Fruit fly (Drosophila melanogaster) Kc167 (cell line): ENCODE data around the gene Hsp60D.

ENCODE experiments used
- Myc ChIP-seq: fragments of >200 bp; optimal IDR thresholded peaks from 2 replicates; lab custom pipeline; 2017; ENCODE audit warnings: missing external identifiers
- ttk ChIP-seq: sonication (Bioruptor generic); optimal IDR thresholded peaks from 2 replicates; lab custom pipeline; 2017; ENCODE audit warnings: missing external identifiers

dm6 chr2L:13399565-13399964 is 49.7 kb downstream of the Hsp60D start:
- TF ChIP-seq Myc (lab: Kevin White, UChicago): no peak
- TF ChIP-seq ttk (lab: Kevin White, UChicago): no peak
